Worm (Caenorhabditis elegans): ENCODE results near the gene C05C10.3.

The C05C10.3 gene

ce11 chrII:9940430-9940829 lies 3.7 kb upstream of the C05C10.3 start, which contains the start of gene ufd-3:
Gene ufd-3, plus strand, starts transcription at chrII:9940753.
- TF ChIP-seq ztf-29 (GFP tag; IDR thresholded peaks at IDR 0.05) (peak; percentile 54; the same call in 1 of the 2 replicates), ref-1 (GFP tag; conservative IDR thresholded peaks at IDR 0.05) (no peak), ztf-23 (GFP tag; IDR thresholded peaks at IDR 0.05) (peak; percentile 69; the same call in 1 of the 2 replicates), tab-1 (GFP tag; IDR thresholded peaks at IDR 0.05) (no peak; the same call in 1 of the 2 replicates), med-1 (GFP tag; optimal IDR thresholded peaks at IDR 0.05; ENCODE audit: insufficient read depth) (no peak), cog-1 (tag; optimal IDR thresholded peaks at IDR 0.05) (peak; percentile 64), klf-2 (GFP tag; conservative IDR thresholded peaks at IDR 0.05) (peak; percentile 73), T22C8.4 (GFP tag; IDR thresholded peaks at IDR 0.05) (no peak), flt-1 (GFP tag; IDR thresholded peaks at IDR 0.05) (peak; percentile 74; the same call in 1 of the 2 replicates)

- TF ChIP-seq tab-1 (GFP tag; IDR thresholded peaks at IDR 0.05), result no peak
- no peak for TF ChIP-seq ztf-23 (GFP tag; IDR thresholded peaks at IDR 0.05)
- TF ChIP-seq flt-1 (GFP tag; IDR thresholded peaks at IDR 0.05), result no peak
- TF ChIP-seq cog-1 (tag; optimal IDR thresholded peaks at IDR 0.05), result no peak
- TF ChIP-seq ztf-29 (GFP tag; IDR thresholded peaks at IDR 0.05), result no peak
- no peak for TF ChIP-seq klf-2 (GFP tag; conservative IDR thresholded peaks at IDR 0.05)
- no peak for TF ChIP-seq T22C8.4 (GFP tag; IDR thresholded peaks at IDR 0.05)
- no peak for TF ChIP-seq med-1 (GFP tag; optimal IDR thresholded peaks at IDR 0.05; ENCODE audit: insufficient read depth)
- TF ChIP-seq ref-1 (GFP tag; conservative IDR thresholded peaks at IDR 0.05), result no peak
Observed at ce11 chrII:9938877-9939276, 2.2 kb upstream of the C05C10.3 start, which contains the start of the genes C05C10.7 and C05C10.5. Gene C05C10.7, minus strand, starts transcription at chrII:9938971. Gene C05C10.5, plus strand, starts transcription at chrII:9939040.

- TF ChIP-seq med-1 (GFP tag; optimal IDR thresholded peaks at IDR 0.05; ENCODE audit: insufficient read depth) (no peak), ztf-29 (GFP tag; IDR thresholded peaks at IDR 0.05) (no peak), cog-1 (tag; optimal IDR thresholded peaks at IDR 0.05) (no peak), ztf-23 (GFP tag; IDR thresholded peaks at IDR 0.05) (no peak), klf-2 (GFP tag; conservative IDR thresholded peaks at IDR 0.05) (no peak), tab-1 (GFP tag; IDR thresholded peaks at IDR 0.05) (no peak), T22C8.4 (GFP tag; IDR thresholded peaks at IDR 0.05) (no peak), ref-1 (GFP tag; conservative IDR thresholded peaks at IDR 0.05) (no peak), flt-1 (GFP tag; IDR thresholded peaks at IDR 0.05) (no peak)
Observed at ce11 chrII:9937611-9938010, 918 bp upstream of the C05C10.3 start.

- TF ChIP-seq klf-2 (GFP tag; conservative IDR thresholded peaks at IDR 0.05), result no peak
- no peak for TF ChIP-seq tab-1 (GFP tag; IDR thresholded peaks at IDR 0.05)
- no peak for TF ChIP-seq ztf-23 (GFP tag; IDR thresholded peaks at IDR 0.05)
- no peak for TF ChIP-seq med-1 (GFP tag; optimal IDR thresholded peaks at IDR 0.05; ENCODE audit: insufficient read depth)
- TF ChIP-seq T22C8.4 (GFP tag; IDR thresholded peaks at IDR 0.05), result no peak
- no peak for TF ChIP-seq ztf-29 (GFP tag; IDR thresholded peaks at IDR 0.05)
- TF ChIP-seq flt-1 (GFP tag; IDR thresholded peaks at IDR 0.05), result no peak
- no peak for TF ChIP-seq ref-1 (GFP tag; conservative IDR thresholded peaks at IDR 0.05)
- no peak for TF ChIP-seq cog-1 (tag; optimal IDR thresholded peaks at IDR 0.05)
Observed at ce11 chrII:9935664-9936063, 1.0 kb downstream of the C05C10.3 start.

- TF ChIP-seq ref-1 (GFP tag; conservative IDR thresholded peaks at IDR 0.05) (no peak), ztf-29 (GFP tag; IDR thresholded peaks at IDR 0.05) (no peak), ztf-23 (GFP tag; IDR thresholded peaks at IDR 0.05) (no peak), med-1 (GFP tag; optimal IDR thresholded peaks at IDR 0.05; ENCODE audit: insufficient read depth) (no peak), klf-2 (GFP tag; conservative IDR thresholded peaks at IDR 0.05) (no peak), flt-1 (GFP tag; IDR thresholded peaks at IDR 0.05) (no peak), tab-1 (GFP tag; IDR thresholded peaks at IDR 0.05) (no peak)
Observed at ce11 chrII:9935044-9935599, 1.6 kb downstream of the C05C10.3 start.

- TF ChIP-seq flt-1 (GFP tag; IDR thresholded peaks at IDR 0.05) (no peak), ref-1 (GFP tag; conservative IDR thresholded peaks at IDR 0.05) (no peak), med-1 (GFP tag; optimal IDR thresholded peaks at IDR 0.05; ENCODE audit: insufficient read depth) (no peak), ztf-29 (GFP tag; IDR thresholded peaks at IDR 0.05) (no peak), tab-1 (GFP tag; IDR thresholded peaks at IDR 0.05) (no peak), T22C8.4 (GFP tag; IDR thresholded peaks at IDR 0.05) (no peak), cog-1 (tag; optimal IDR thresholded peaks at IDR 0.05) (no peak), klf-2 (GFP tag; conservative IDR thresholded peaks at IDR 0.05) (no peak), ztf-23 (GFP tag; IDR thresholded peaks at IDR 0.05) (no peak)
Observed at ce11 chrII:9934570-9934969, 2.1 kb downstream of the C05C10.3 start.

ce11 chrII:9933947-9934383 lies 2.7 kb downstream of the C05C10.3 start:
- no peak for TF ChIP-seq med-1 (GFP tag; optimal IDR thresholded peaks at IDR 0.05; ENCODE audit: insufficient read depth)
- TF ChIP-seq ztf-23 (GFP tag; IDR thresholded peaks at IDR 0.05), result no peak
- TF ChIP-seq T22C8.4 (GFP tag; IDR thresholded peaks at IDR 0.05), result no peak
- TF ChIP-seq cog-1 (tag; optimal IDR thresholded peaks at IDR 0.05), result no peak

- TF ChIP-seq flt-1 (GFP tag; IDR thresholded peaks at IDR 0.05) (no peak), T22C8.4 (GFP tag; IDR thresholded peaks at IDR 0.05) (no peak), med-1 (GFP tag; optimal IDR thresholded peaks at IDR 0.05; ENCODE audit: insufficient read depth) (no peak), cog-1 (tag; optimal IDR thresholded peaks at IDR 0.05) (no peak)
Observed at ce11 chrII:9931476-9931875, 5.2 kb downstream of the C05C10.3 start, which contains the start of gene pho-11. Gene pho-11, plus strand, starts transcription at chrII:9931849.

- TF ChIP-seq flt-1 (GFP tag; IDR thresholded peaks at IDR 0.05) (peak; percentile 5; the same call in 1 of the 2 replicates), T22C8.4 (GFP tag; IDR thresholded peaks at IDR 0.05) (no peak)
Observed at ce11 chrII:9931012-9931411, 5.7 kb downstream of the C05C10.3 start.

- TF ChIP-seq klf-2 (GFP tag; conservative IDR thresholded peaks at IDR 0.05), result no peak
- no peak for TF ChIP-seq tab-1 (GFP tag; IDR thresholded peaks at IDR 0.05)
- TF ChIP-seq T22C8.4 (GFP tag; IDR thresholded peaks at IDR 0.05), result no peak
- no peak for TF ChIP-seq cog-1 (tag; optimal IDR thresholded peaks at IDR 0.05)
- no peak for TF ChIP-seq flt-1 (GFP tag; IDR thresholded peaks at IDR 0.05)
Observed at ce11 chrII:9928470-9928869, 8.2 kb downstream of the C05C10.3 start.

Measured in whole organism, midembryonic.